Fruit fly (Drosophila melanogaster) whole organism, embryonic: ENCODE data around the gene CG10286.

Source experiments
- Adf1 ChIP-seq: fragments of 200-800 bp; sonication (Bioruptor generic); IDR thresholded peaks from 2 replicates; pipeline ENCODE4 v1.3.6; 2022; ENCODE audit warnings: missing biosample characterization, missing genetic modification characterization
- Atf3 ChIP-seq: fragments of 200-800 bp; sonication (Bioruptor generic); optimal IDR thresholded peaks from 3 replicates; lab custom pipeline; 2016; ENCODE audit warnings: missing biosample characterization, missing genetic modification characterization
- BEAF-32 ChIP-seq: fragments of 200-800 bp; sonication (Bioruptor generic); optimal IDR thresholded peaks from 3 replicates; lab custom pipeline; 2017; ENCODE audit warnings: missing biosample characterization, missing genetic modification characterization, mild to moderate bottlenecking, moderate library complexity, missing genetic modification reagents
- CG10209 ChIP-seq: fragments of 200-800 bp; sonication (Bioruptor generic); optimal IDR thresholded peaks from 3 replicates; lab custom pipeline; 2017; ENCODE audit warnings: missing biosample characterization, mild to moderate bottlenecking, missing genetic modification characterization, missing genetic modification reagents
- CG10274 ChIP-seq: fragments of 200-800 bp; sonication (Bioruptor generic); optimal IDR thresholded peaks from 3 replicates; lab custom pipeline; 2017; ENCODE audit warnings: missing biosample characterization, mild to moderate bottlenecking, missing genetic modification characterization
- CG11398 ChIP-seq: fragments of 200-800 bp; sonication (Bioruptor generic); optimal IDR thresholded peaks from 2 replicates; lab custom pipeline; 2016; ENCODE audit warnings: missing biosample characterization, missing genetic modification characterization
- CG11504 ChIP-seq: fragments of 200-800 bp; sonication (Bioruptor generic); optimal IDR thresholded peaks from 3 replicates; lab custom pipeline; 2019; ENCODE audit warnings: missing biosample characterization, mild to moderate bottlenecking, missing genetic modification characterization, moderate library complexity
- CG12659 ChIP-seq: fragments of 200-800 bp; sonication (Bioruptor generic); optimal IDR thresholded peaks from 3 replicates; lab custom pipeline; 2017; ENCODE audit warnings: mild to moderate bottlenecking, missing biosample characterization, missing genetic modification reagents, missing genetic modification characterization
- CG13287 ChIP-seq: fragments of 200-800 bp; sonication (Bioruptor generic); IDR thresholded peaks from 2 replicates; pipeline ENCODE4 v1.3.6; 2022; ENCODE audit warnings: missing biosample characterization, missing genetic modification characterization; ENCODE audit not compliant: partially characterized antibody
- CG15269 ChIP-seq: fragments of 200-800 bp; sonication (Bioruptor generic); optimal IDR thresholded peaks from 2 replicates; lab custom pipeline; 2018; ENCODE audit warnings: missing biosample characterization, mild to moderate bottlenecking, missing genetic modification characterization, moderate library complexity
- CG15514 ChIP-seq: fragments of 200-800 bp; sonication (Bioruptor generic); optimal IDR thresholded peaks from 3 replicates; lab custom pipeline; 2017; ENCODE audit warnings: missing biosample characterization, missing genetic modification characterization, mild to moderate bottlenecking, moderate library complexity, missing genetic modification reagents
- CG1603 ChIP-seq: fragments of 200-800 bp; sonication (Bioruptor generic); optimal IDR thresholded peaks from 2 replicates; lab custom pipeline; 2019; ENCODE audit warnings: missing biosample characterization, mild to moderate bottlenecking, missing genetic modification characterization, moderate library complexity
- CG16813 ChIP-seq: fragments of 200-800 bp; sonication (Bioruptor generic); IDR thresholded peaks from 3 replicates; pipeline ENCODE4 v1.3.6; 2022; ENCODE audit warnings: missing biosample characterization, missing genetic modification characterization; ENCODE audit not compliant: partially characterized antibody
- CG17186 ChIP-seq: fragments of 200-800 bp; sonication (Bioruptor generic); optimal IDR thresholded peaks from 3 replicates; lab custom pipeline; 2017; ENCODE audit warnings: missing biosample characterization, missing genetic modification reagents, missing genetic modification characterization
- CG2120 ChIP-seq: fragments of 200-800 bp; sonication (Bioruptor generic); optimal IDR thresholded peaks from 3 replicates; lab custom pipeline; 2016; ENCODE audit warnings: missing biosample characterization, missing genetic modification characterization
- CG2678 ChIP-seq: fragments of 200-800 bp; sonication (Bioruptor generic); optimal IDR thresholded peaks from 3 replicates; lab custom pipeline; 2019; ENCODE audit warnings: missing biosample characterization, mild to moderate bottlenecking, missing genetic modification characterization, moderate library complexity
- CG2712 ChIP-seq: fragments of 200-800 bp; optimal IDR thresholded peaks from 3 replicates; lab custom pipeline; 2019; ENCODE audit warnings: missing biosample characterization, mild to moderate bottlenecking, missing genetic modification characterization, moderate library complexity
- CG32532 ChIP-seq: fragments of 200-800 bp; sonication (Bioruptor generic); IDR thresholded peaks from 2 replicates; pipeline ENCODE4 v1.3.6; 2022; ENCODE audit warnings: missing biosample characterization, missing genetic modification characterization
- CG42726 ChIP-seq: fragments of 200-800 bp; sonication (Bioruptor generic); IDR thresholded peaks from 2 replicates; pipeline ENCODE4 v1.3.6; 2022; ENCODE audit warnings: missing biosample characterization, missing genetic modification characterization; ENCODE audit not compliant: partially characterized antibody
- CG6175 ChIP-seq: fragments of 200-800 bp; sonication (Bioruptor generic); IDR thresholded peaks from 3 replicates; pipeline ENCODE4 v1.3.6; 2022; ENCODE audit warnings: missing biosample characterization, missing genetic modification characterization
- CG6791 ChIP-seq: fragments of 200-800 bp; sonication (Bioruptor generic); IDR thresholded peaks from 3 replicates; pipeline ENCODE4 v1.3.6; 2022; ENCODE audit warnings: missing biosample characterization, missing genetic modification characterization; ENCODE audit not compliant: partially characterized antibody
- CG8388 ChIP-seq: fragments of 200-800 bp; sonication (Bioruptor generic); optimal IDR thresholded peaks from 2 replicates; lab custom pipeline; 2019; ENCODE audit warnings: missing biosample characterization, mild to moderate bottlenecking, missing genetic modification characterization, moderate library complexity
- CG9437 ChIP-seq: fragments of 200-800 bp; sonication (Bioruptor generic); optimal IDR thresholded peaks from 2 replicates; lab custom pipeline; 2018; ENCODE audit warnings: missing biosample characterization, mild to moderate bottlenecking, missing genetic modification characterization
- CG9817 ChIP-seq: fragments of 200-800 bp; sonication (Bioruptor generic); optimal IDR thresholded peaks from 2 replicates; lab custom pipeline; 2018; ENCODE audit warnings: missing biosample characterization, mild to moderate bottlenecking, missing genetic modification characterization, moderate library complexity
- CTCF ChIP-seq: fragments of 200-800 bp; sonication (Bioruptor generic); optimal IDR thresholded peaks from 2 replicates; lab custom pipeline; 2017; ENCODE audit warnings: missing biosample characterization, mild to moderate bottlenecking, missing genetic modification characterization, moderate library complexity
- CoRest ChIP-seq: fragments of 200-800 bp; sonication (Bioruptor generic); optimal IDR thresholded peaks from 3 replicates; lab custom pipeline; 2018; ENCODE audit warnings: missing biosample characterization, mild to moderate bottlenecking, missing genetic modification characterization, moderate library complexity
- Dll ChIP-seq: fragments of 200-800 bp; sonication (Bioruptor generic); IDR thresholded peaks from 4 replicates; pipeline ENCODE4 v1.3.6; 2022; ENCODE audit warnings: missing biosample characterization, missing genetic modification characterization; ENCODE audit not compliant: partially characterized antibody
- Hmr ChIP-seq: fragments of 200-800 bp; sonication (Bioruptor generic); optimal IDR thresholded peaks from 3 replicates; lab custom pipeline; 2017; ENCODE audit warnings: mild to moderate bottlenecking, missing biosample characterization, missing genetic modification reagents, missing genetic modification characterization
- Hsf ChIP-seq: fragments of 200-800 bp; sonication (Bioruptor generic); optimal IDR thresholded peaks from 3 replicates; lab custom pipeline; 2016; ENCODE audit warnings: missing biosample characterization, missing genetic modification characterization
- Lhr ChIP-seq: fragments of 200-800 bp; sonication (Bioruptor generic); optimal IDR thresholded peaks from 3 replicates; lab custom pipeline; 2017; ENCODE audit warnings: mild to moderate bottlenecking, missing biosample characterization, missing genetic modification reagents, missing genetic modification characterization
- Lim3 ChIP-seq: fragments of 200-800 bp; sonication (Bioruptor generic); IDR thresholded peaks from 2 replicates; pipeline ENCODE4 v1.3.6; 2022; ENCODE audit warnings: missing biosample characterization, missing genetic modification characterization
- Sin3A ChIP-seq: fragments of >200 bp; optimal IDR thresholded peaks from 2 replicates; lab custom pipeline; 2018
- Sox100B ChIP-seq: fragments of 200-800 bp; sonication (Bioruptor generic); optimal IDR thresholded peaks from 3 replicates; lab custom pipeline; 2018; ENCODE audit warnings: missing biosample characterization, mild to moderate bottlenecking, missing genetic modification characterization
- YL-1 ChIP-seq: fragments of 200-800 bp; sonication (Bioruptor generic); optimal IDR thresholded peaks from 3 replicates; lab custom pipeline; 2017; ENCODE audit warnings: missing biosample characterization, mild to moderate bottlenecking, missing genetic modification characterization
- caup ChIP-seq: fragments of 200-800 bp; sonication (Bioruptor generic); optimal IDR thresholded peaks from 3 replicates; lab custom pipeline; 2017; ENCODE audit warnings: missing biosample characterization, mild to moderate bottlenecking, missing genetic modification characterization, moderate library complexity; ENCODE audit not compliant: severe bottlenecking
- ci ChIP-seq: fragments of 200-800 bp; sonication (Bioruptor generic); IDR thresholded peaks from 3 replicates; pipeline ENCODE4 v1.3.6; 2022; ENCODE audit warnings: missing biosample characterization, missing genetic modification characterization
- da ChIP-seq: fragments of 200-800 bp; sonication (Bioruptor generic); optimal IDR thresholded peaks from 2 replicates; lab custom pipeline; 2016; ENCODE audit warnings: missing biosample characterization, missing genetic modification characterization
- dimm ChIP-seq: fragments of 200-800 bp; sonication (Bioruptor generic); IDR thresholded peaks from 2 replicates; pipeline ENCODE4 v1.3.6; 2022; ENCODE audit warnings: missing biosample characterization, missing genetic modification characterization
- fru ChIP-seq: fragments of >200 bp; optimal IDR thresholded peaks from 2 replicates; lab custom pipeline; 2017
- gsb-n ChIP-seq: fragments of 200-800 bp; sonication (Bioruptor generic); optimal IDR thresholded peaks from 3 replicates; lab custom pipeline; 2018; ENCODE audit warnings: missing biosample characterization, mild to moderate bottlenecking, missing genetic modification characterization
- ind ChIP-seq: fragments of 200-800 bp; sonication (Bioruptor generic); optimal IDR thresholded peaks from 3 replicates; lab custom pipeline; 2016; ENCODE audit warnings: missing biosample characterization, missing genetic modification characterization
- knrl ChIP-seq: fragments of 200-800 bp; sonication (Bioruptor generic); IDR thresholded peaks from 3 replicates; pipeline ENCODE4 v1.3.6; 2022; ENCODE audit warnings: missing biosample characterization, missing genetic modification characterization; ENCODE audit not compliant: partially characterized antibody
- lilli ChIP-seq: fragments of 200-800 bp; sonication (Bioruptor generic); optimal IDR thresholded peaks from 3 replicates; lab custom pipeline; 2016; ENCODE audit warnings: missing biosample characterization, missing genetic modification characterization
- lola ChIP-seq, 3 experiments: fragments of >200 bp in 2 of 3; fragments of 200-800 bp in 1 of 3; sonication (Bioruptor generic) in 1 of 3; optimal IDR thresholded peaks; 2 replicates each; lab custom pipeline; 2017 to 2019; ENCODE audit warnings: missing biosample characterization in 3 of 3, missing genetic modification characterization in 3 of 3, mild to moderate bottlenecking in 1 of 3, moderate library complexity in 1 of 3
- nau ChIP-seq: fragments of 200-800 bp; sonication (Bioruptor generic); optimal IDR thresholded peaks from 3 replicates; lab custom pipeline; 2017; ENCODE audit warnings: missing biosample characterization, mild to moderate bottlenecking, missing genetic modification characterization, missing genetic modification reagents
- pzg ChIP-seq: fragments of 200-800 bp; sonication (Bioruptor generic); optimal IDR thresholded peaks from 3 replicates; lab custom pipeline; 2018; ENCODE audit warnings: missing biosample characterization, mild to moderate bottlenecking, missing genetic modification characterization, moderate library complexity
- sc ChIP-seq, 3 experiments: fragments of >200 bp in 2 of 3; fragments of 200-800 bp in 1 of 3; sonication (Bioruptor generic) in 1 of 3; optimal IDR thresholded peaks; 2 replicates in 2 of 3; 3 replicates in 1 of 3; lab custom pipeline; 2017; ENCODE audit warnings: mild to moderate bottlenecking in 1 of 3, missing biosample characterization in 1 of 3, missing genetic modification characterization in 1 of 3, missing genetic modification reagents in 1 of 3
- shn ChIP-seq: fragments of 200-800 bp; sonication (Bioruptor generic); optimal IDR thresholded peaks from 3 replicates; lab custom pipeline; 2016; ENCODE audit warnings: missing biosample characterization, missing genetic modification characterization
- sima ChIP-seq: fragments of 200-800 bp; sonication (Bioruptor generic); optimal IDR thresholded peaks from 2 replicates; lab custom pipeline; 2016; ENCODE audit warnings: missing biosample characterization, missing genetic modification characterization
- ssp ChIP-seq: fragments of 200-800 bp; sonication (Bioruptor generic); IDR thresholded peaks from 2 replicates; pipeline ENCODE4 v1.3.6; 2022; ENCODE audit warnings: missing biosample characterization, missing genetic modification characterization

The CG10286 gene

dm6 chr3R:6350755-6351154 lies 18.0 kb upstream of the CG10286 start, which contains the start of gene Pak (continued):
- TF ChIP-seq BEAF-32 (GFP tag; lab: Kevin White, UChicago) (peak; percentile 95), CG15269 (tag; lab: Kevin White, UChicago) (no peak), CG42726 (GFP tag; lab: Robert Waterston, UW) (peak; percentile 95), lilli (GFP tag; lab: Kevin White, UChicago) (peak; percentile 31), shn (GFP tag; lab: Kevin White, UChicago) (no peak), gsb-n (tag; lab: Kevin White, UChicago) (no peak), Sox100B (GFP tag; lab: Kevin White, UChicago) (no peak), lola (GFP tag; optimal IDR thresholded peaks at IDR 0.05; lab: Kevin White, UChicago) (no peak), CG17186 (GFP tag; lab: Kevin White, UChicago) (peak; percentile 25), Hsf (GFP tag; lab: Kevin White, UChicago) (no peak), CG12659 (peak; percentile 62), CG10274 (no peak), CG13287 (GFP tag; lab: Robert Waterston, UW) (peak; percentile 95), CoRest (tag; lab: Kevin White, UChicago) (peak; percentile 55), CG9817 (tag; lab: Kevin White, UChicago) (no peak), CG10209 (no peak), CG6791 (peak; percentile 96), pzg (GFP tag; lab: Kevin White, UChicago) (peak; percentile 77), CG15514 (GFP tag; lab: Kevin White, UChicago) (peak; percentile 58), Lhr (GFP tag; lab: Kevin White, UChicago) (peak; percentile 48), Dll (peak; percentile 94), CG11504 (peak; percentile 4), dimm (GFP tag; lab: Robert Waterston, UW) (no peak), YL-1 (peak; percentile 15), Atf3 (GFP tag; lab: Kevin White, UChicago) (no peak), ind (GFP tag; lab: Kevin White, UChicago) (no peak), Sin3A (lab: Kevin White, UChicago) (peak; percentile 44), CG2678 (no peak), CG8388 (no peak), CG9437 (GFP tag; lab: Kevin White, UChicago) (no peak), ssp (no peak), nau (no peak), CG2712 (tag; lab: Kevin White, UChicago) (peak; percentile 36), CG1603 (tag; lab: Kevin White, UChicago) (peak; percentile 68), CG32532 (no peak), CG11398 (no peak), fru (lab: Kevin White, UChicago) (no peak), knrl (GFP tag; lab: Robert Waterston, UW) (peak; percentile 95), CG2120 (GFP tag; lab: Kevin White, UChicago) (peak; percentile 26), Hmr (GFP tag; lab: Kevin White, UChicago) (no peak), Lim3 (GFP tag; lab: Robert Waterston, UW) (no peak), CG6175 (GFP tag; lab: Robert Waterston, UW) (no peak), ci (GFP tag; lab: Robert Waterston, UW) (0 out of 3 replicates have a peak, but pooled peaks have one; percentile 20), CTCF (GFP tag; lab: Kevin White, UChicago) (peak; percentile 15), caup (GFP tag; lab: Kevin White, UChicago) (no peak), Adf1 (GFP tag; lab: Robert Waterston, UW) (peak; percentile 39; the same call in 1 of the 2 replicates), sima (GFP tag; lab: Kevin White, UChicago) (no peak), sc (optimal IDR thresholded peaks at IDR 0.05; lab: Kevin White, UChicago) (no peak), sc (GFP tag; optimal IDR thresholded peaks at IDR 0.05; lab: Kevin White, UChicago) (no peak), da (GFP tag; lab: Kevin White, UChicago) (peak; percentile 11), CG16813 (GFP tag; lab: Robert Waterston, UW) (peak; percentile 95)
